Worm (Caenorhabditis elegans) whole organism, young adult: ENCODE data around the gene spp-10.
A peak's percentile ranks its signal among the peaks of the same experiment; 100 is the strongest.

Experiments
- B0336.3 ChIP-seq: fragments of 200-800 bp; sonication (Bioruptor generic); IDR thresholded peaks from 2 replicates; pipeline ENCODE4 v1.3.6; 2022; ENCODE audit warnings: missing genetic modification characterization, missing compliant biosample characterization
- Y95B8A.8 ChIP-seq: fragments of 200-800 bp; sonication (Bioruptor generic); IDR thresholded peaks from 2 replicates; pipeline ENCODE4 v1.3.6; 2022; ENCODE audit warnings: missing genetic modification reagents, missing genetic modification characterization, missing compliant biosample characterization
- aptf-3 ChIP-seq: fragments of 200-800 bp; sonication (Bioruptor generic); IDR thresholded peaks from 2 replicates; pipeline ENCODE4 v1.3.6; 2022; ENCODE audit warnings: missing genetic modification characterization, missing compliant biosample characterization
- ets-4 ChIP-seq: fragments of 200-800 bp; sonication (Bioruptor generic); optimal IDR thresholded peaks from 2 replicates; lab custom pipeline; 2018; ENCODE audit warnings: mild to moderate bottlenecking, missing genetic modification characterization, missing compliant biosample characterization
- lag-1 ChIP-seq: fragments of 200-800 bp; sonication (Bioruptor generic); IDR thresholded peaks from 2 replicates; pipeline ENCODE4 v1.3.6; 2022; ENCODE audit warnings: missing genetic modification reagents, missing genetic modification characterization, missing compliant biosample characterization
- let-526 ChIP-seq: fragments of 200-800 bp; sonication (Bioruptor generic); IDR thresholded peaks from 2 replicates; pipeline ENCODE4 v1.3.6; 2022; ENCODE audit warnings: missing genetic modification reagents, missing genetic modification characterization, missing compliant biosample characterization
- nhr-120 ChIP-seq: fragments of 200-800 bp; sonication (Bioruptor generic); IDR thresholded peaks from 2 replicates; pipeline ENCODE4 v1.3.6; 2022; ENCODE audit warnings: missing genetic modification characterization, missing compliant biosample characterization
- nhr-90 ChIP-seq: sonication (generic microtip); optimal IDR thresholded peaks from 2 replicates; lab custom pipeline; 2016; ENCODE audit warnings: missing genotype, mild to moderate bottlenecking, missing genetic modification characterization, missing compliant biosample characterization
- somi-1 ChIP-seq: fragments of 200-800 bp; sonication (Bioruptor generic); optimal IDR thresholded peaks from 2 replicates; lab custom pipeline; 2018; ENCODE audit warnings: mild to moderate bottlenecking, missing genetic modification characterization, missing compliant biosample characterization
- tbp1 ChIP-seq: fragments of 200-800 bp; sonication (Bioruptor generic); optimal IDR thresholded peaks from 2 replicates; lab custom pipeline; 2018; ENCODE audit warnings: mild to moderate bottlenecking, missing genetic modification characterization, missing compliant biosample characterization

spp-10 gene

DNA sequence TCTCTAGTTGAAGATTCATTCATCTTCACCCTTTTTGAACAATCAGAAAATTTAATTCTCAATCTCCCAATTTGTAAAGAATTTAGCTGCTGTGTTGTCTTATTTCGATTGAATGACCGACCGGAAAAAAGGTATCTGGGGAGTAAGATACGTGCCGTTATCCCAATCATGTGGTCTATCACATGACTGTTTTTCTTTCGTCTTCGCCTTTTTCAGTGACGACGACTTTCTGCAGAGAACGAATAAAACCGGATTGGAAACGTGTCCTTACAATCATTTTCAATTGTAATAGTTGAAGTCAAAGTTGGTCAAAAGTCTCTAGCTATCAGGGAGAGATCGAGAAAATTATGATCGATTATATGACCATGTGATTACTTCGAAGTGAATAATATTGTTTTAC, 52.1 kb downstream of the spp-10 start (continued):
- no peak for TF ChIP-seq B0336.3 (GFP tag; lab: Robert Waterston, UW)
- TF ChIP-seq aptf-3 = no peak
- no peak for TF ChIP-seq Y95B8A.8 (GFP tag; lab: Robert Waterston, UW)
- peak; percentile 4 for TF ChIP-seq tbp1 (GFP tag; lab: Kevin White, UChicago)
- TF ChIP-seq nhr-120 (GFP tag; lab: Robert Waterston, UW) = no peak
- TF ChIP-seq somi-1 (GFP tag; lab: Kevin White, UChicago) = peak; percentile 89
- TF ChIP-seq let-526 (GFP tag; lab: Robert Waterston, UW) = 0 out of 2 replicates have a peak, but pooled peaks have one; percentile 33
- no peak for TF ChIP-seq lag-1
- TF ChIP-seq ets-4 (GFP tag; lab: Kevin White, UChicago) = no peak
- TF ChIP-seq nhr-90 (tag; lab: Kevin White, UChicago) = no peak
